Fruit fly (Drosophila melanogaster) whole organism, embryonic: Measurements from ENCODE around the gene PXo.

Experiments used
- ATbp ChIP-seq: fragments of 200-800 bp; sonication (Bioruptor generic); optimal IDR thresholded peaks from 2 replicates; lab custom pipeline; 2017; ENCODE audit warnings: missing biosample characterization, mild to moderate bottlenecking, missing genetic modification characterization, missing genetic modification reagents
- Ada2b ChIP-seq: fragments of 200-800 bp; sonication (Bioruptor generic); IDR thresholded peaks from 2 replicates; pipeline ENCODE4 v1.3.6; 2022; ENCODE audit warnings: missing biosample characterization, missing genetic modification characterization
- Aef1 ChIP-seq: fragments of 200-800 bp; sonication (Bioruptor generic); IDR thresholded peaks from 3 replicates; pipeline ENCODE4 v1.3.6; 2022; ENCODE audit warnings: missing biosample characterization, missing genetic modification characterization
- CG10654 ChIP-seq: fragments of 200-800 bp; sonication (Bioruptor generic); optimal IDR thresholded peaks from 2 replicates; lab custom pipeline; 2016; ENCODE audit warnings: missing biosample characterization, missing genetic modification characterization
- CG14710 ChIP-seq: fragments of 200-800 bp; sonication (Bioruptor generic); optimal IDR thresholded peaks from 3 replicates; lab custom pipeline; 2019; ENCODE audit warnings: missing biosample characterization, mild to moderate bottlenecking, missing genetic modification characterization, moderate library complexity
- CG15011 ChIP-seq: fragments of 200-800 bp; sonication (Bioruptor generic); optimal IDR thresholded peaks from 3 replicates; lab custom pipeline; 2018; ENCODE audit warnings: missing biosample characterization, mild to moderate bottlenecking, missing genetic modification characterization
- CG1529 ChIP-seq: fragments of 200-800 bp; sonication (Bioruptor generic); optimal IDR thresholded peaks from 3 replicates; lab custom pipeline; 2018; ENCODE audit warnings: missing biosample characterization, missing genetic modification characterization
- CG16779 ChIP-seq: fragments of 200-800 bp; sonication (Bioruptor generic); IDR thresholded peaks from 2 replicates; pipeline ENCODE4 v1.3.6; 2022; ENCODE audit warnings: missing biosample characterization, missing genetic modification characterization
- CG18764 ChIP-seq: fragments of 200-800 bp; sonication (Bioruptor generic); optimal IDR thresholded peaks from 3 replicates; lab custom pipeline; 2016; ENCODE audit warnings: missing biosample characterization, missing genetic modification characterization
- CG2712 ChIP-seq: fragments of 200-800 bp; optimal IDR thresholded peaks from 3 replicates; lab custom pipeline; 2019; ENCODE audit warnings: missing biosample characterization, mild to moderate bottlenecking, missing genetic modification characterization, moderate library complexity
- CG2875 ChIP-seq: fragments of 200-800 bp; sonication (Bioruptor generic); optimal IDR thresholded peaks from 2 replicates; lab custom pipeline; 2017; ENCODE audit warnings: missing biosample characterization, mild to moderate bottlenecking, missing genetic modification characterization, missing genetic modification reagents
- CG3726 ChIP-seq: fragments of 200-800 bp; sonication (Bioruptor generic); IDR thresholded peaks from 3 replicates; pipeline ENCODE4, ENCODE4 v1.3.6; 2022; ENCODE audit warnings: missing biosample characterization, missing genetic modification characterization
- CG3995 ChIP-seq: fragments of 200-800 bp; sonication (Bioruptor generic); optimal IDR thresholded peaks from 3 replicates; lab custom pipeline; 2016; ENCODE audit warnings: missing biosample characterization, missing genetic modification characterization
- CG5245 ChIP-seq: fragments of 200-800 bp; sonication (Bioruptor generic); optimal IDR thresholded peaks from 3 replicates; lab custom pipeline; 2016; ENCODE audit warnings: missing biosample characterization, missing genetic modification characterization
- CG6175 ChIP-seq: fragments of 200-800 bp; sonication (Bioruptor generic); IDR thresholded peaks from 3 replicates; pipeline ENCODE4 v1.3.6; 2022; ENCODE audit warnings: missing biosample characterization, missing genetic modification characterization
- CG6254 ChIP-seq: fragments of 200-800 bp; sonication (Bioruptor generic); optimal IDR thresholded peaks from 3 replicates; lab custom pipeline; 2017; ENCODE audit warnings: mild to moderate bottlenecking, missing biosample characterization, missing genetic modification reagents, missing genetic modification characterization
- CG7556 ChIP-seq: fragments of 200-800 bp; sonication (Bioruptor generic); optimal IDR thresholded peaks from 2 replicates; lab custom pipeline; 2017; ENCODE audit warnings: missing biosample characterization, mild to moderate bottlenecking, missing genetic modification characterization
- CG7745 ChIP-seq: fragments of 200-800 bp; sonication (Bioruptor generic); optimal IDR thresholded peaks from 2 replicates; lab custom pipeline; 2018; ENCODE audit warnings: missing biosample characterization, mild to moderate bottlenecking, missing genetic modification characterization, moderate library complexity
- CG9215 ChIP-seq: fragments of 200-800 bp; sonication (Bioruptor generic); IDR thresholded peaks from 2 replicates; pipeline ENCODE4 v1.3.6; 2022; ENCODE audit warnings: missing biosample characterization, missing genetic modification characterization
- Dip2 ChIP-seq: fragments of 200-800 bp; sonication (Bioruptor generic); IDR thresholded peaks from 2 replicates; pipeline ENCODE4 v1.3.6; 2022; ENCODE audit warnings: missing biosample characterization, missing genetic modification characterization
- Doc3 ChIP-seq: fragments of 200-800 bp; sonication (Bioruptor generic); IDR thresholded peaks from 3 replicates; pipeline ENCODE4 v1.3.6; 2022; ENCODE audit warnings: missing biosample characterization, missing genetic modification characterization; ENCODE audit not compliant: partially characterized antibody
- ERR ChIP-seq: fragments of 200-800 bp; sonication (Bioruptor generic); optimal IDR thresholded peaks from 2 replicates; lab custom pipeline; 2016; ENCODE audit warnings: missing biosample characterization, missing genetic modification characterization
- Eip74EF ChIP-seq, 2 experiments: fragments of 200-800 bp in 1 of 2; fragments of >200 bp in 1 of 2; sonication (Bioruptor generic) in 1 of 2; optimal IDR thresholded peaks; 2 replicates each; lab custom pipeline; 2017 to 2019; ENCODE audit warnings: missing biosample characterization in 2 of 2, missing genetic modification characterization in 2 of 2, mild to moderate bottlenecking in 1 of 2, moderate library complexity in 1 of 2
- HLH3B ChIP-seq: fragments of 200-800 bp; sonication (Bioruptor generic); IDR thresholded peaks from 2 replicates; pipeline ENCODE4 v1.3.6; 2022; ENCODE audit warnings: missing biosample characterization, missing genetic modification characterization
- Hand ChIP-seq: fragments of 200-800 bp; sonication (Bioruptor generic); optimal IDR thresholded peaks from 2 replicates; lab custom pipeline; 2017; ENCODE audit warnings: mild to moderate bottlenecking, missing biosample characterization, missing genetic modification reagents, missing genetic modification characterization
- Lhr ChIP-seq: fragments of 200-800 bp; sonication (Bioruptor generic); optimal IDR thresholded peaks from 3 replicates; lab custom pipeline; 2017; ENCODE audit warnings: mild to moderate bottlenecking, missing biosample characterization, missing genetic modification reagents, missing genetic modification characterization
- Lpt ChIP-seq: fragments of >200 bp; optimal IDR thresholded peaks from 2 replicates; lab custom pipeline; 2018; ENCODE audit warnings: missing biosample characterization, missing genetic modification characterization
- MTF-1 ChIP-seq: fragments of 200-800 bp; sonication (Bioruptor generic); optimal IDR thresholded peaks from 2 replicates; lab custom pipeline; 2018; ENCODE audit warnings: missing biosample characterization, mild to moderate bottlenecking, missing genetic modification characterization, borderline replicate concordance
- NC2β ChIP-seq: fragments of 200-800 bp; sonication (Bioruptor generic); optimal IDR thresholded peaks from 2 replicates; lab custom pipeline; 2016; ENCODE audit warnings: missing biosample characterization, missing genetic modification characterization
- NFAT ChIP-seq: fragments of 200-800 bp; sonication (Bioruptor generic); IDR thresholded peaks from 2 replicates; pipeline ENCODE4 v1.3.6; 2022; ENCODE audit warnings: missing biosample characterization, missing genetic modification characterization
- Neu2 ChIP-seq: fragments of 200-800 bp; sonication (Bioruptor generic); optimal IDR thresholded peaks from 3 replicates; lab custom pipeline; 2016; ENCODE audit warnings: missing biosample characterization, missing genetic modification characterization, borderline replicate concordance
- Ravus ChIP-seq: fragments of 200-800 bp; sonication (Bioruptor generic); IDR thresholded peaks from 2 replicates; pipeline ENCODE4 v1.3.6; 2022; ENCODE audit warnings: missing biosample characterization, missing genetic modification characterization
- ab ChIP-seq: fragments of 200-800 bp; sonication (Bioruptor generic); optimal IDR thresholded peaks from 2 replicates; lab custom pipeline; 2016; ENCODE audit warnings: missing biosample characterization, missing genetic modification characterization
- cato ChIP-seq: fragments of 200-800 bp; sonication (Bioruptor generic); optimal IDR thresholded peaks from 2 replicates; lab custom pipeline; 2016; ENCODE audit warnings: missing biosample characterization, missing genetic modification characterization, borderline replicate concordance
- chif ChIP-seq, 2 experiments: fragments of 200-800 bp; sonication (Bioruptor generic); optimal IDR thresholded peaks; 3 replicates each; lab custom pipeline; 2016; ENCODE audit warnings: missing biosample characterization in 2 of 2, missing genetic modification characterization in 2 of 2
- dan ChIP-seq: fragments of 200-800 bp; sonication (Bioruptor generic); IDR thresholded peaks from 2 replicates; pipeline ENCODE4 v1.3.6; 2022; ENCODE audit warnings: missing biosample characterization, missing genetic modification characterization
- fd3F ChIP-seq: fragments of 200-800 bp; sonication (Bioruptor generic); optimal IDR thresholded peaks from 2 replicates; lab custom pipeline; 2018; ENCODE audit warnings: missing biosample characterization, mild to moderate bottlenecking, missing genetic modification characterization, moderate library complexity
- grau ChIP-seq: fragments of 200-800 bp; optimal IDR thresholded peaks from 3 replicates; lab custom pipeline; 2019; ENCODE audit warnings: missing biosample characterization, mild to moderate bottlenecking, missing genetic modification characterization, moderate library complexity
- inv ChIP-seq: fragments of 200-800 bp; sonication (Bioruptor generic); IDR thresholded peaks from 2 replicates; pipeline ENCODE4 v1.3.6; 2022; ENCODE audit warnings: missing biosample characterization, missing genetic modification characterization; ENCODE audit not compliant: partially characterized antibody
- klu ChIP-seq: fragments of 200-800 bp; sonication (Bioruptor generic); IDR thresholded peaks from 2 replicates; pipeline ENCODE4 v1.3.6; 2022; ENCODE audit warnings: missing biosample characterization, missing genetic modification characterization
- lab ChIP-seq: fragments of 200-800 bp; sonication (Bioruptor generic); optimal IDR thresholded peaks from 3 replicates; lab custom pipeline; 2017; ENCODE audit warnings: missing biosample characterization, missing genetic modification characterization, mild to moderate bottlenecking, moderate library complexity, missing genetic modification reagents
- lola ChIP-seq, 3 experiments: fragments of >200 bp in 2 of 3; fragments of 200-800 bp in 1 of 3; sonication (Bioruptor generic) in 1 of 3; optimal IDR thresholded peaks; 2 replicates each; lab custom pipeline; 2017 to 2019; ENCODE audit warnings: missing biosample characterization in 3 of 3, missing genetic modification characterization in 3 of 3, mild to moderate bottlenecking in 1 of 3, moderate library complexity in 1 of 3
- maf-S ChIP-seq: fragments of 200-800 bp; sonication (Bioruptor generic); optimal IDR thresholded peaks from 2 replicates; lab custom pipeline; 2016; ENCODE audit warnings: missing biosample characterization, missing genetic modification characterization
- mld ChIP-seq: fragments of 200-800 bp; sonication (Bioruptor generic); IDR thresholded peaks from 3 replicates; pipeline ENCODE4 v1.3.6; 2022; ENCODE audit warnings: missing biosample characterization, missing genetic modification characterization; ENCODE audit not compliant: partially characterized antibody
- pb ChIP-seq: fragments of 200-800 bp; sonication (Bioruptor generic); optimal IDR thresholded peaks from 3 replicates; lab custom pipeline; 2016; ENCODE audit warnings: missing biosample characterization, missing genetic modification characterization
- salm ChIP-seq: fragments of 200-800 bp; sonication (Bioruptor generic); optimal IDR thresholded peaks from 2 replicates; lab custom pipeline; 2018; ENCODE audit warnings: missing biosample characterization, mild to moderate bottlenecking, missing genetic modification characterization
- toy ChIP-seq: fragments of 200-800 bp; sonication (Bioruptor generic); IDR thresholded peaks from 2 replicates; pipeline ENCODE4 v1.3.6; 2022; ENCODE audit warnings: missing biosample characterization, missing genetic modification characterization
- wor ChIP-seq: fragments of 200-800 bp; sonication (Bioruptor generic); IDR thresholded peaks from 2 replicates; pipeline ENCODE4 v1.3.6; 2022; ENCODE audit warnings: missing biosample characterization, missing genetic modification characterization

Gene PXo

DNA sequence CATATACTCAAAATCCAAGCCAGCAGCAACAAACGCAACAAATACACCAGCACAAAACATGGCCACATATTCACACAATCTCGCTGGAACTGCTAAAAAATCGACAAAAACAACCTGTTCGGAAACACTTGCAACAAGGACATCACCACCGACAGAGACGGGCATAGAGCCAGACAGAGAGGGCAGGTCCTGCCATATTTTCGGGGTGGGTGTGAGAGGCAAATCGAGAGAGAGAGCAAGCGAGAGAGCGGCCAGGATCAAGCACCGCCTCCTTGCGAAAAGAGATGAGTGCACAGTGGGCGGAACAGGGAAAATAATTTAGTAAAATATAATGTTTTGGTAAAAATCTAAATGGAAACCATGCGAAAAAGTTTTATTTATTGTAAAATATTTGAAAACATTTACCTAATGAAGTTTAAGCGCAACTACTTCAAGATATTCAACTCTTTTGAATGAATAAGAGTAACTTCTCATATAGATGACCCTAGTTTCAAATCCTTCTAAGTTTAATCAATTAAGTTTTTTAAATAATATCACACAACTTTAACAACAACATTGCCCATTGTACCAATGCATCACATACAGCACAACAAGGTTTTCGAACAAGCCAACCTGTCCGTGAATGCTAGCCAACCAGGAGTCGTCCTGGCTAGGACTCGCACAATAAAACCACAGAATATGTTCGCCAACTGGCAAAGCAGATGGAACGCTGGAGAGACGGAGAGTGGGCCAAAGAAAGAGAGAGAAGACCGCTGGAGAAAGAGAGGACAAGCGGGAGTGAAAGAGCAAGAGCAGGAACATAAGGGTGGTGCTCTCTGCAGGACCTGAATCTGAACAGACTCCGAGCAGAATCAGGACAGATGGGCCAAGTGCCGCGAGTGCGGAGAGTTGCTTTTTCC, 39.6 kb downstream of the PXo start (continued):
- TF ChIP-seq CG7556 (GFP tag; lab: Kevin White, UChicago) (peak; percentile 85), CG16779 (GFP tag; lab: Robert Waterston, UW) (no peak), salm (tag; lab: Kevin White, UChicago) (no peak), ab (GFP tag; lab: Kevin White, UChicago) (no peak), CG15011 (GFP tag; lab: Kevin White, UChicago) (no peak), Ada2b (GFP tag; lab: Robert Waterston, UW) (no peak), lola (GFP tag; optimal IDR thresholded peaks at IDR 0.05; lab: Kevin White, UChicago) (peak in 1 of 3 experiments; percentile 77), wor (GFP tag; lab: Robert Waterston, UW) (peak; percentile 46; the same call in 1 of the 2 replicates), lab (GFP tag; lab: Kevin White, UChicago) (no peak), Doc3 (GFP tag; lab: Robert Waterston, UW) (no peak), CG5245 (GFP tag; lab: Kevin White, UChicago) (no peak), CG14710 (tag; lab: Kevin White, UChicago) (no peak), Ravus (GFP tag; lab: Robert Waterston, UW) (no peak), Lpt (GFP tag; lab: Kevin White, UChicago) (no peak), NFAT (GFP tag; lab: Robert Waterston, UW) (no peak), Lhr (GFP tag; lab: Kevin White, UChicago) (peak; percentile 16), pb (GFP tag; lab: Kevin White, UChicago) (no peak), CG1529 (GFP tag; lab: Kevin White, UChicago) (peak; percentile 49), inv (GFP tag; lab: Robert Waterston, UW) (no peak), CG3995 (no peak), ERR (GFP tag; lab: Kevin White, UChicago) (no peak), fd3F (peak; percentile 29), dan (GFP tag; lab: Robert Waterston, UW) (no peak), CG9215 (GFP tag; lab: Robert Waterston, UW) (no peak), Neu2 (no peak), CG18764 (GFP tag; lab: Kevin White, UChicago) (no peak), Aef1 (GFP tag; lab: Robert Waterston, UW) (no peak), grau (tag; lab: Kevin White, UChicago) (no peak), chif (GFP tag; optimal IDR thresholded peaks at IDR 0.05; lab: Kevin White, UChicago) (peak; percentile 50 to 63), mld (GFP tag; lab: Robert Waterston, UW) (no peak), Hand (GFP tag; lab: Kevin White, UChicago) (peak; percentile 53), CG3726 (GFP tag; lab: Robert Waterston, UW) (no peak), MTF-1 (GFP tag; lab: Kevin White, UChicago) (no peak), toy (GFP tag; lab: Robert Waterston, UW) (no peak), Dip2 (no peak), CG6175 (no peak), cato (GFP tag; lab: Kevin White, UChicago) (peak; percentile 36), HLH3B (GFP tag; lab: Robert Waterston, UW) (peak; percentile 27; the same call in 1 of the 2 replicates), Eip74EF (GFP tag; optimal IDR thresholded peaks at IDR 0.05; lab: Kevin White, UChicago) (no peak), CG10654 (GFP tag; lab: Kevin White, UChicago) (no peak), CG6254 (GFP tag; lab: Kevin White, UChicago) (no peak), CG7745 (tag; lab: Kevin White, UChicago) (no peak), klu (no peak), maf-S (GFP tag; lab: Kevin White, UChicago) (peak; percentile 8), NC2β (GFP tag; lab: Kevin White, UChicago) (peak; percentile 59), CG2712 (tag; lab: Kevin White, UChicago) (no peak), CG2875 (GFP tag; lab: Kevin White, UChicago) (peak; percentile 37), ATbp (GFP tag; lab: Kevin White, UChicago) (peak; percentile 59)
